Worm (Caenorhabditis elegans): ENCODE measurements around the gene pfas-1.

- TF ChIP-seq nhr-237 (tag; optimal IDR thresholded peaks at IDR 0.05): no peak
- no peak for TF ChIP-seq M03D4.4 (tag; optimal IDR thresholded peaks at IDR 0.05)
- no peak for TF ChIP-seq unc-120 (tag; optimal IDR thresholded peaks at IDR 0.05; ENCODE audit: poor library complexity, severe bottlenecking)
- no peak for TF ChIP-seq ham-2 (GFP tag; optimal IDR thresholded peaks at IDR 0.05)
- TF ChIP-seq pha-4 (tag; optimal IDR thresholded peaks at IDR 0.05): no peak
- no peak for TF ChIP-seq elt-1 (tag; optimal IDR thresholded peaks at IDR 0.05; ENCODE audit: borderline replicate concordance, insufficient read depth)
- no peak for TF ChIP-seq unc-62 (GFP tag; optimal IDR thresholded peaks at IDR 0.05)
- TF ChIP-seq nhr-28 (tag; optimal IDR thresholded peaks at IDR 0.05): no peak
- no peak for TF ChIP-seq ces-1 (GFP tag; optimal IDR thresholded peaks at IDR 0.05)
Observed at ce11 chrIII:4659426-4659825, 16.3 kb upstream of the pfas-1 start.

Data from whole organism, mixed stage, embryonic.